Fruit fly (Drosophila melanogaster): ENCODE data around the gene Acbp4.

dm6 chr3L:7104485-7104884 lies 23.6 kb downstream of the Acbp4 start:
- no peak for TF ChIP-seq Sox14 (GFP tag; optimal IDR thresholded peaks at IDR 0.05)
- no peak for TF ChIP-seq CG6808 (GFP tag; optimal IDR thresholded peaks at IDR 0.05)
- no peak for TF ChIP-seq CG8632 (GFP tag; optimal IDR thresholded peaks at IDR 0.05)
- TF ChIP-seq CG4318 (GFP tag; optimal IDR thresholded peaks at IDR 0.05) = no peak
- TF ChIP-seq CG16779 (tag; optimal IDR thresholded peaks at IDR 0.05) = no peak
- no peak for TF ChIP-seq net (GFP tag; optimal IDR thresholded peaks at IDR 0.05)
- no peak for TF ChIP-seq OdsH (GFP tag; optimal IDR thresholded peaks at IDR 0.05)
- TF ChIP-seq salr (GFP tag; optimal IDR thresholded peaks at IDR 0.05) = no peak
- TF ChIP-seq Sox102F (GFP tag; optimal IDR thresholded peaks at IDR 0.05) = no peak
- no peak for TF ChIP-seq eg (GFP tag; IDR thresholded peaks at IDR 0.05)
- TF ChIP-seq Met (GFP tag; optimal IDR thresholded peaks at IDR 0.05) = no peak
